Fruit fly (Drosophila melanogaster) whole organism, embryonic: ENCODE measurements around the gene CG5850.

ENCODE experiments used
- Atf-2 ChIP-seq: fragments of 200-800 bp; sonication (Bioruptor generic); optimal IDR thresholded peaks from 2 replicates; lab custom pipeline; 2016; ENCODE audit warnings: missing biosample characterization, missing genetic modification characterization
- Bteb2 ChIP-seq: fragments of 200-800 bp; sonication (Bioruptor generic); optimal IDR thresholded peaks from 2 replicates; lab custom pipeline; 2016; ENCODE audit warnings: missing biosample characterization, missing genetic modification characterization
- C15 ChIP-seq: fragments of 200-800 bp; sonication (Bioruptor generic); IDR thresholded peaks from 3 replicates; pipeline ENCODE4 v1.3.6; 2022; ENCODE audit warnings: missing biosample characterization, missing genetic modification characterization
- CG10274 ChIP-seq: fragments of 200-800 bp; sonication (Bioruptor generic); optimal IDR thresholded peaks from 3 replicates; lab custom pipeline; 2017; ENCODE audit warnings: missing biosample characterization, mild to moderate bottlenecking, missing genetic modification characterization
- CG10321 ChIP-seq: fragments of 200-800 bp; sonication (Bioruptor generic); IDR thresholded peaks from 2 replicates; pipeline ENCODE4 v1.3.6; 2022; ENCODE audit warnings: missing biosample characterization, missing genetic modification characterization
- CG10431 ChIP-seq: fragments of 200-800 bp; sonication (Bioruptor generic); optimal IDR thresholded peaks from 3 replicates; lab custom pipeline; 2018; ENCODE audit warnings: missing biosample characterization, mild to moderate bottlenecking, missing genetic modification characterization
- CG12769 ChIP-seq: fragments of 200-800 bp; sonication (Bioruptor generic); optimal IDR thresholded peaks from 2 replicates; lab custom pipeline; 2019; ENCODE audit warnings: missing biosample characterization, mild to moderate bottlenecking, missing genetic modification characterization, moderate library complexity
- CG15073 ChIP-seq: fragments of 200-800 bp; sonication (Bioruptor generic); optimal IDR thresholded peaks from 2 replicates; lab custom pipeline; 2016; ENCODE audit warnings: missing biosample characterization, missing genetic modification characterization
- CG1602 ChIP-seq: fragments of 200-800 bp; sonication (Bioruptor generic); optimal IDR thresholded peaks from 3 replicates; lab custom pipeline; 2016; ENCODE audit warnings: missing biosample characterization, missing genetic modification characterization
- CG17359 ChIP-seq: fragments of 200-800 bp; sonication (Bioruptor generic); optimal IDR thresholded peaks from 3 replicates; lab custom pipeline; 2018; ENCODE audit warnings: missing biosample characterization, mild to moderate bottlenecking, missing genetic modification characterization, moderate library complexity
- CG1792 ChIP-seq: fragments of 200-800 bp; sonication (Bioruptor generic); optimal IDR thresholded peaks from 2 replicates; lab custom pipeline; 2016; ENCODE audit warnings: missing biosample characterization, missing genetic modification characterization
- CG2199 ChIP-seq: fragments of 200-800 bp; sonication (Bioruptor generic); IDR thresholded peaks from 3 replicates; pipeline ENCODE4 v1.3.6; 2022; ENCODE audit warnings: missing biosample characterization, missing genetic modification characterization
- CG30431 ChIP-seq: fragments of 200-800 bp; sonication (Bioruptor generic); optimal IDR thresholded peaks from 2 replicates; lab custom pipeline; 2017; ENCODE audit warnings: missing biosample characterization, missing genetic modification characterization
- CG31224 ChIP-seq: fragments of 200-800 bp; sonication (Bioruptor generic); IDR thresholded peaks from 2 replicates; pipeline ENCODE4 v1.3.6; 2022; ENCODE audit warnings: missing biosample characterization, missing genetic modification characterization
- CG31441 ChIP-seq: fragments of 200-800 bp; sonication (Bioruptor generic); IDR thresholded peaks from 2 replicates; pipeline ENCODE4 v1.3.6; 2022; ENCODE audit warnings: missing biosample characterization, missing genetic modification characterization
- CG33557 ChIP-seq: fragments of 200-800 bp; sonication (Bioruptor generic); optimal IDR thresholded peaks from 2 replicates; lab custom pipeline; 2019; ENCODE audit warnings: missing biosample characterization, mild to moderate bottlenecking, missing genetic modification characterization, moderate library complexity
- CG4328 ChIP-seq: fragments of 200-800 bp; sonication (Bioruptor generic); optimal IDR thresholded peaks from 3 replicates; lab custom pipeline; 2017; ENCODE audit warnings: missing biosample characterization, missing genetic modification reagents, missing genetic modification characterization
- CG4360 ChIP-seq: fragments of 200-800 bp; sonication (Bioruptor generic); IDR thresholded peaks from 2 replicates; pipeline ENCODE4 v1.3.6; 2022; ENCODE audit warnings: missing biosample characterization, missing genetic modification characterization
- CG4404 ChIP-seq: fragments of 200-800 bp; sonication (Bioruptor generic); IDR thresholded peaks from 2 replicates; pipeline ENCODE4 v1.3.6; 2022; ENCODE audit warnings: missing biosample characterization, missing genetic modification characterization
- CG5953 ChIP-seq: fragments of 200-800 bp; sonication (Bioruptor generic); IDR thresholded peaks from 2 replicates; pipeline ENCODE4 v1.3.6; 2022; ENCODE audit warnings: missing biosample characterization, missing genetic modification characterization
- CG6272 ChIP-seq: fragments of 200-800 bp; sonication (Bioruptor generic); IDR thresholded peaks from 2 replicates; pipeline ENCODE4 v1.3.6; 2022; ENCODE audit warnings: missing biosample characterization, missing genetic modification characterization
- Dek ChIP-seq: fragments of 200-800 bp; sonication (Bioruptor generic); optimal IDR thresholded peaks from 3 replicates; lab custom pipeline; 2019; ENCODE audit warnings: missing biosample characterization, mild to moderate bottlenecking, missing genetic modification characterization, moderate library complexity
- Dfd ChIP-seq, 2 experiments: fragments of >200 bp; optimal IDR thresholded peaks; 2 replicates each; lab custom pipeline; 2017; ENCODE audit warnings: missing biosample characterization in 2 of 2, missing genetic modification characterization in 2 of 2
- Dref ChIP-seq: fragments of 200-800 bp; sonication (Bioruptor generic); IDR thresholded peaks from 2 replicates; pipeline ENCODE4 v1.3.6; 2022; ENCODE audit warnings: missing biosample characterization, missing genetic modification characterization
- MESR4 ChIP-seq: fragments of 200-800 bp; sonication (Bioruptor generic); optimal IDR thresholded peaks from 2 replicates; lab custom pipeline; 2018; ENCODE audit warnings: missing biosample characterization, mild to moderate bottlenecking, missing genetic modification characterization, moderate library complexity
- Mad ChIP-seq: fragments of 200-800 bp; sonication (Bioruptor generic); optimal IDR thresholded peaks from 2 replicates; lab custom pipeline; 2016; ENCODE audit warnings: missing biosample characterization, missing genetic modification characterization
- Myb ChIP-seq: fragments of 200-800 bp; sonication (Bioruptor generic); optimal IDR thresholded peaks from 2 replicates; lab custom pipeline; 2016; ENCODE audit warnings: missing biosample characterization, missing genetic modification characterization
- NC2β ChIP-seq: fragments of 200-800 bp; sonication (Bioruptor generic); optimal IDR thresholded peaks from 2 replicates; lab custom pipeline; 2016; ENCODE audit warnings: missing biosample characterization, missing genetic modification characterization
- NFAT ChIP-seq: fragments of 200-800 bp; sonication (Bioruptor generic); IDR thresholded peaks from 2 replicates; pipeline ENCODE4 v1.3.6; 2022; ENCODE audit warnings: missing biosample characterization, missing genetic modification characterization
- Neu2 ChIP-seq: fragments of 200-800 bp; sonication (Bioruptor generic); optimal IDR thresholded peaks from 3 replicates; lab custom pipeline; 2016; ENCODE audit warnings: missing biosample characterization, missing genetic modification characterization, borderline replicate concordance
- Oli ChIP-seq: fragments of 200-800 bp; sonication (Bioruptor generic); optimal IDR thresholded peaks from 2 replicates; lab custom pipeline; 2018; ENCODE audit warnings: missing biosample characterization, mild to moderate bottlenecking, missing genetic modification characterization, moderate library complexity
- Poxn ChIP-seq: fragments of 200-800 bp; sonication (Bioruptor generic); IDR thresholded peaks from 2 replicates; pipeline ENCODE4 v1.3.6; 2022; ENCODE audit warnings: missing biosample characterization, missing genetic modification characterization
- Rx ChIP-seq: fragments of 200-800 bp; sonication (Bioruptor generic); IDR thresholded peaks from 2 replicates; pipeline ENCODE4 v1.3.6; 2022; ENCODE audit warnings: missing biosample characterization, missing genetic modification characterization
- ab ChIP-seq: fragments of 200-800 bp; sonication (Bioruptor generic); optimal IDR thresholded peaks from 2 replicates; lab custom pipeline; 2016; ENCODE audit warnings: missing biosample characterization, missing genetic modification characterization
- ap ChIP-seq: fragments of 200-800 bp; sonication (Bioruptor generic); IDR thresholded peaks from 2 replicates; pipeline ENCODE4 v1.3.6; 2022; ENCODE audit warnings: missing biosample characterization, missing genetic modification characterization
- bcd ChIP-seq: fragments of 200-800 bp; sonication (Bioruptor generic); optimal IDR thresholded peaks from 2 replicates; lab custom pipeline; 2017; ENCODE audit warnings: missing biosample characterization, mild to moderate bottlenecking, missing genetic modification characterization
- cas ChIP-seq: fragments of 200-800 bp; sonication (Bioruptor generic); IDR thresholded peaks from 2 replicates; pipeline ENCODE4 v1.3.6; 2022; ENCODE audit warnings: missing biosample characterization, missing genetic modification characterization
- ci ChIP-seq: fragments of 200-800 bp; sonication (Bioruptor generic); IDR thresholded peaks from 3 replicates; pipeline ENCODE4 v1.3.6; 2022; ENCODE audit warnings: missing biosample characterization, missing genetic modification characterization
- dan ChIP-seq: fragments of 200-800 bp; sonication (Bioruptor generic); IDR thresholded peaks from 2 replicates; pipeline ENCODE4 v1.3.6; 2022; ENCODE audit warnings: missing biosample characterization, missing genetic modification characterization
- dati ChIP-seq: fragments of 200-800 bp; sonication (Bioruptor generic); IDR thresholded peaks from 2 replicates; pipeline ENCODE4 v1.3.6; 2022; ENCODE audit warnings: missing biosample characterization, missing genetic modification characterization
- exex ChIP-seq: fragments of 200-800 bp; sonication (Bioruptor generic); optimal IDR thresholded peaks from 4 replicates; lab custom pipeline; 2018; ENCODE audit warnings: missing biosample characterization, mild to moderate bottlenecking, missing genetic modification characterization, moderate library complexity
- gro ChIP-seq: fragments of 200-800 bp; sonication (Bioruptor generic); optimal IDR thresholded peaks from 2 replicates; lab custom pipeline; 2016; ENCODE audit warnings: missing biosample characterization, missing genetic modification characterization
- gsb ChIP-seq: fragments of 200-800 bp; sonication (Bioruptor generic); IDR thresholded peaks from 2 replicates; pipeline ENCODE4 v1.3.6; 2022; ENCODE audit warnings: missing biosample characterization, missing genetic modification characterization
- gt ChIP-seq: fragments of 200-800 bp; sonication (Bioruptor generic); IDR thresholded peaks from 2 replicates; pipeline ENCODE4 v1.3.6; 2022; ENCODE audit warnings: missing biosample characterization, missing genetic modification characterization
- ken ChIP-seq: fragments of 200-800 bp; sonication (Bioruptor generic); IDR thresholded peaks from 3 replicates; pipeline ENCODE4 v1.3.6; 2022; ENCODE audit warnings: missing biosample characterization, missing genetic modification characterization
- pfk ChIP-seq: fragments of 200-800 bp; sonication (Bioruptor generic); optimal IDR thresholded peaks from 2 replicates; lab custom pipeline; 2018; ENCODE audit warnings: missing biosample characterization, mild to moderate bottlenecking, missing genetic modification characterization, moderate library complexity
- psq ChIP-seq: fragments of 200-800 bp; sonication (Bioruptor generic); optimal IDR thresholded peaks from 2 replicates; lab custom pipeline; 2017; ENCODE audit warnings: missing biosample characterization, missing genetic modification characterization
- pzg ChIP-seq: fragments of 200-800 bp; sonication (Bioruptor generic); optimal IDR thresholded peaks from 3 replicates; lab custom pipeline; 2018; ENCODE audit warnings: missing biosample characterization, mild to moderate bottlenecking, missing genetic modification characterization, moderate library complexity
- sna ChIP-seq: fragments of 200-800 bp; sonication (Bioruptor generic); IDR thresholded peaks from 2 replicates; pipeline ENCODE4 v1.3.6; 2022; ENCODE audit warnings: missing biosample characterization, missing genetic modification characterization; ENCODE audit not compliant: partially characterized antibody
- zfh1 ChIP-seq: fragments of 200-800 bp; sonication (Bioruptor generic); IDR thresholded peaks from 3 replicates; pipeline ENCODE4 v1.3.6; 2022; ENCODE audit warnings: missing biosample characterization, missing genetic modification characterization

CG5850 gene

dm6 chr2L:9966983-9967737, 3.4 kb upstream of the CG5850 start, which contains the start of the genes Dref and RpL13 (continued):
- TF ChIP-seq Oli (tag; lab: Kevin White, UChicago) (peak; percentile 61), Poxn (GFP tag; lab: Robert Waterston, UW) (peak; percentile 57; the same call in 1 of the 2 replicates), ap (GFP tag; lab: Robert Waterston, UW) (peak; percentile 46), NFAT (peak; percentile 82), CG15073 (GFP tag; lab: Kevin White, UChicago) (no peak), dan (GFP tag; lab: Robert Waterston, UW) (no peak), psq (GFP tag; lab: Kevin White, UChicago) (peak; percentile 44), CG4328 (GFP tag; lab: Kevin White, UChicago) (peak; percentile 95), dati (GFP tag; lab: Robert Waterston, UW) (peak; percentile 71), exex (tag; lab: Kevin White, UChicago) (peak; percentile 75), CG30431 (peak; percentile 49), CG31224 (GFP tag; lab: Robert Waterston, UW) (peak; percentile 68), Mad (GFP tag; lab: Kevin White, UChicago) (peak; percentile 87), CG10321 (GFP tag; lab: Robert Waterston, UW) (peak; percentile 63), ci (GFP tag; lab: Robert Waterston, UW) (peak; percentile 98), CG1792 (peak; percentile 70), CG17359 (peak; percentile 85), CG12769 (tag; lab: Kevin White, UChicago) (no peak), Myb (GFP tag; lab: Kevin White, UChicago) (peak; percentile 72), C15 (GFP tag; lab: Robert Waterston, UW) (no peak), CG2199 (GFP tag; lab: Robert Waterston, UW) (no peak), CG5953 (GFP tag; lab: Robert Waterston, UW) (peak; percentile 73), Dfd (GFP tag; optimal IDR thresholded peaks at IDR 0.05; lab: Kevin White, UChicago) (no peak), pzg (GFP tag; lab: Kevin White, UChicago) (peak; percentile 83), NC2β (GFP tag; lab: Kevin White, UChicago) (peak; percentile 95), zfh1 (GFP tag; lab: Robert Waterston, UW) (peak; percentile 86), CG10431 (GFP tag; lab: Kevin White, UChicago) (peak; percentile 94), CG31441 (peak; percentile 80), CG4360 (GFP tag; lab: Robert Waterston, UW) (0 out of 2 replicates have a peak, but pooled peaks have one; percentile 28), CG33557 (GFP tag; lab: Kevin White, UChicago) (peak; percentile 89), CG1602 (GFP tag; lab: Kevin White, UChicago) (peak; percentile 36), Atf-2 (GFP tag; lab: Kevin White, UChicago) (peak; percentile 80), sna (GFP tag; lab: Robert Waterston, UW) (peak; percentile 86), CG4404 (GFP tag; lab: Robert Waterston, UW) (peak; percentile 26; the same call in 1 of the 2 replicates), Rx (GFP tag; lab: Robert Waterston, UW) (peak; percentile 70), Dek (tag; lab: Kevin White, UChicago) (no peak), ken (GFP tag; lab: Robert Waterston, UW) (peak; percentile 75; the same call in 2 of the 3 replicates), pfk (peak; percentile 85), Dref (GFP tag; lab: Robert Waterston, UW) (peak; percentile 81), cas (GFP tag; lab: Robert Waterston, UW) (no peak), gsb (GFP tag; lab: Robert Waterston, UW) (no peak), ab (GFP tag; lab: Kevin White, UChicago) (peak; percentile 17), Neu2 (GFP tag; lab: Kevin White, UChicago) (peak; percentile 52), Bteb2 (GFP tag; lab: Kevin White, UChicago) (peak; percentile 81), CG10274 (GFP tag; lab: Kevin White, UChicago) (peak; percentile 78), gt (GFP tag; lab: Robert Waterston, UW) (0 out of 2 replicates have a peak, but pooled peaks have one; percentile 16), bcd (GFP tag; lab: Kevin White, UChicago) (peak; percentile 91), CG6272 (peak; percentile 61), MESR4 (peak; percentile 98), gro (peak; percentile 91)
